Worm (Caenorhabditis elegans): ENCODE results near the gene spe-10.

The spe-10 gene

ce11 chrV:10371177-10371576, 12.9 kb upstream of the spe-10 start:
- TF ChIP-seq ceh-13 (GFP tag; optimal IDR thresholded peaks at IDR 0.05) (no peak), ama-1 (optimal IDR thresholded peaks at IDR 0.05) (no peak), flt-1 (GFP tag; IDR thresholded peaks at IDR 0.05) (no peak), aly-1 (tag; optimal IDR thresholded peaks at IDR 0.05) (no peak)

DNA sequence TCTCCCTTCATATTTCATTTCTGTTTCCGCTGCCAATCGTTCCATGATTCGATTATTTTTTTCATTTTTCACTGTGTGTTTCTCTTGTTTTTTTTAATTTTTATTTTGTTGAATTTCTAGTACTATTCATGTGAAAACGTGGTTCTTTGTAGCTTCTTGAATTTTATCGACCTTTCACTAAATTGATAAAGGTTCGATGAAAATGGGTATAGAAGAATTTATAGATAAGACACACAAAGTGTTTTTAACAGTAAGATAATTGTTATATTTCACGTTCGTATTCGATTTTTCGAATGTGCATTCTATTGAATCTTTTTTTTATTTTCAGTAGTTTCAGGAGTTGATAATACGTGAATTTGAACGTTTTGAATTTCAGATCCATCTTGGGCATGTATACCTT, 12.1 kb upstream of the spe-10 start, which contains the start of gene ugt-49:
ugt-49 (plus strand) TSS at position 371 of the 400 bp plus-strand sequence.
- TF ChIP-seq ceh-13 (GFP tag; optimal IDR thresholded peaks at IDR 0.05) = no peak
- no peak for TF ChIP-seq ets-7 (tag; optimal IDR thresholded peaks at IDR 0.05)
- no peak for TF ChIP-seq sea-1 (GFP tag; conservative IDR thresholded peaks at IDR 0.05)
- TF ChIP-seq aly-1 (tag; optimal IDR thresholded peaks at IDR 0.05) = no peak
- no peak for TF ChIP-seq F13C5.2 (tag; optimal IDR thresholded peaks at IDR 0.05)
- no peak for TF ChIP-seq pes-1 (GFP tag; IDR thresholded peaks at IDR 0.05)
- no peak for TF ChIP-seq hnd-1 (tag; optimal IDR thresholded peaks at IDR 0.05)
- TF ChIP-seq ceh-36 (tag; optimal IDR thresholded peaks at IDR 0.05) = no peak
- no peak for TF ChIP-seq scrt-1 (GFP tag; IDR thresholded peaks at IDR 0.05)
- no peak for TF ChIP-seq ama-1 (optimal IDR thresholded peaks at IDR 0.05)
- TF ChIP-seq hmbx-1 (tag; optimal IDR thresholded peaks at IDR 0.05) = no peak
- TF ChIP-seq flt-1 (GFP tag; IDR thresholded peaks at IDR 0.05) = no peak
- no peak for TF ChIP-seq tra-4 (tag; optimal IDR thresholded peaks at IDR 0.05)
- no peak for TF ChIP-seq B0310.2 (tag; optimal IDR thresholded peaks at IDR 0.05)

DNA sequence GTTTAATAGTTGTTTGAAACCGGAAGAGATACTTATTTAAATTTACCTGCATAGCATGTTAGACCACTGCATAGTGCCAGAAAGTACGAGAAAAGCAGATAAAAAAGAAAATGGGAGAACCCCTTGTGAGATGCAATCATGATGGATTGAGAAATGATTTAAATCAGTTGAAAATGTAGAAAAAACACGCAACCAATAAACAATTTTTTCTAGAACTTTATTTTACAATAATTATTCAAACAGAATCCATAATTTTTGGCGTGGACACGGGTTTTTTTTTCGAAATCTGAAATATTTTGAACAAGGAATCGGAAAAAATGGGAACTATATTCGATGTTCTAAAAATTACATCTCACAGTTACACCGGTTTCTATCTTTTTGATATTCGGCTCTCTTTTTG, 4.8 kb upstream of the spe-10 start, which contains the start of gene AC3.12:
AC3.12 (minus strand) TSS at position 101 of the 400 bp plus-strand sequence.
- TF ChIP-seq F13C5.2 (tag; optimal IDR thresholded peaks at IDR 0.05) = no peak
- no peak for TF ChIP-seq ceh-13 (GFP tag; optimal IDR thresholded peaks at IDR 0.05)
- no peak for TF ChIP-seq B0310.2 (tag; optimal IDR thresholded peaks at IDR 0.05)
- TF ChIP-seq aly-1 (tag; optimal IDR thresholded peaks at IDR 0.05) = no peak
- no peak for TF ChIP-seq ama-1 (optimal IDR thresholded peaks at IDR 0.05)
- no peak for TF ChIP-seq flt-1 (GFP tag; IDR thresholded peaks at IDR 0.05)
- TF ChIP-seq tbx-11 (GFP tag; IDR thresholded peaks at IDR 0.05) = no peak
- no peak for TF ChIP-seq hnd-1 (tag; optimal IDR thresholded peaks at IDR 0.05)
- TF ChIP-seq scrt-1 (GFP tag; IDR thresholded peaks at IDR 0.05) = no peak
- no peak for TF ChIP-seq hmg-4 (GFP tag; optimal IDR thresholded peaks at IDR 0.05)
- TF ChIP-seq sea-1 (GFP tag; conservative IDR thresholded peaks at IDR 0.05) = no peak
- TF ChIP-seq pes-1 (GFP tag; IDR thresholded peaks at IDR 0.05) = no peak
- no peak for TF ChIP-seq ets-7 (tag; optimal IDR thresholded peaks at IDR 0.05)
- no peak for TF ChIP-seq tra-4 (tag; optimal IDR thresholded peaks at IDR 0.05)
- no peak for TF ChIP-seq hmbx-1 (tag; optimal IDR thresholded peaks at IDR 0.05)
- no peak for TF ChIP-seq tbx-37 (GFP tag; conservative IDR thresholded peaks at IDR 0.05)
- no peak for TF ChIP-seq ceh-36 (tag; optimal IDR thresholded peaks at IDR 0.05)

DNA sequence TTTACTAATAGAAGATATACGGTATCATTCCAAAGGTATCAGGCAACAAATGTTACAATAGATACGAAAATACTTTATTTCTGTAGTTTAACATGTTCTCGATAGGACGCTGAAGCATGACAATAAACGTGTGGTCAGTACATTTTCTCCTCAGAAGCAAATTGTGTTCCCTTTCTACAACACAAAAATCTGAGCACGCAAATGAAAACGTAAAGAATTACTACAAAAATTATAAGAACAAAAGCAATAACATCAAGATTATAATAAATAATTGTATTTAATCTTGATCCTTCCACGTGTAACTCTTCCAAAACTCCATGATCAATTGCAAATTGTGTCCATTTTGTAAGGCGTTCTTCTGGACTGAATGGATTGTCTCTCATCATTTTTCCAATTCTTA, 4.3 kb upstream of the spe-10 start:
- no peak for TF ChIP-seq ets-7 (tag; optimal IDR thresholded peaks at IDR 0.05)
- no peak for TF ChIP-seq hnd-1 (tag; optimal IDR thresholded peaks at IDR 0.05)
- no peak for TF ChIP-seq tbx-37 (GFP tag; conservative IDR thresholded peaks at IDR 0.05)
- TF ChIP-seq tra-4 (tag; optimal IDR thresholded peaks at IDR 0.05) = no peak
- TF ChIP-seq tbx-11 (GFP tag; IDR thresholded peaks at IDR 0.05) = no peak
- TF ChIP-seq F13C5.2 (tag; optimal IDR thresholded peaks at IDR 0.05) = no peak
- TF ChIP-seq ama-1 (optimal IDR thresholded peaks at IDR 0.05) = no peak
- no peak for TF ChIP-seq hmg-4 (GFP tag; optimal IDR thresholded peaks at IDR 0.05)

DNA sequence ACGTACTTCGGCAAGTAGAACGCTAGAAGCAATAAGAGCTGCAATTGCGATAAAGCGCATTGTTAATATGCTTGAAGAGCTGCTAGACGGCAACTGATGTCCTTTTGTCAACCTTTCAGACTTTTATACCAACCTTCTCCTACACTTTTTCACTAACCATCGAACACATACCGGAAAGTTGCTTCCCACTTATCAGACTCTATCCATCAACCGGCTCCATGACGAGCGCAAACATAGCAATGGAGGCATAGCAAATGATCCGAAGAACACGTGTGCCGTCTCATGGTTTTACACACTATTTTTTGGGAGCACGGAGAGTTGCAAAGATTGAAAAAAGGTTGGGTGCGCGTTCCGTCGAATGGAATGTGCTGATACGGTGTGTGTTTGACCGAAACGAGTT, 2.3 kb upstream of the spe-10 start, which contains the start of gene abu-1:
abu-1 (minus strand) TSS at position 101 of the 400 bp plus-strand sequence.
- TF ChIP-seq ceh-13 (GFP tag; optimal IDR thresholded peaks at IDR 0.05) (no peak), tbx-37 (GFP tag; conservative IDR thresholded peaks at IDR 0.05) (no peak), hnd-1 (tag; optimal IDR thresholded peaks at IDR 0.05) (no peak), hmg-4 (GFP tag; optimal IDR thresholded peaks at IDR 0.05) (no peak), tbx-11 (GFP tag; IDR thresholded peaks at IDR 0.05) (no peak), B0310.2 (tag; optimal IDR thresholded peaks at IDR 0.05) (no peak), flt-1 (GFP tag; IDR thresholded peaks at IDR 0.05) (no peak), aly-1 (tag; optimal IDR thresholded peaks at IDR 0.05) (no peak), tra-4 (tag; optimal IDR thresholded peaks at IDR 0.05) (no peak), sea-1 (GFP tag; conservative IDR thresholded peaks at IDR 0.05) (no peak), scrt-1 (GFP tag; IDR thresholded peaks at IDR 0.05) (no peak), hmbx-1 (tag; optimal IDR thresholded peaks at IDR 0.05) (no peak), ets-7 (tag; optimal IDR thresholded peaks at IDR 0.05) (no peak), F13C5.2 (tag; optimal IDR thresholded peaks at IDR 0.05) (no peak), ceh-36 (tag; optimal IDR thresholded peaks at IDR 0.05) (no peak), pes-1 (GFP tag; IDR thresholded peaks at IDR 0.05) (no peak), ama-1 (optimal IDR thresholded peaks at IDR 0.05) (no peak)

- TF ChIP-seq pes-1 (GFP tag; IDR thresholded peaks at IDR 0.05) = no peak
Measured at ce11 chrV:10382142-10382541, 1.9 kb upstream of the spe-10 start, which contains the start of gene pqn-2. TSS of gene pqn-2 (plus strand) at chrV:10382442.

DNA sequence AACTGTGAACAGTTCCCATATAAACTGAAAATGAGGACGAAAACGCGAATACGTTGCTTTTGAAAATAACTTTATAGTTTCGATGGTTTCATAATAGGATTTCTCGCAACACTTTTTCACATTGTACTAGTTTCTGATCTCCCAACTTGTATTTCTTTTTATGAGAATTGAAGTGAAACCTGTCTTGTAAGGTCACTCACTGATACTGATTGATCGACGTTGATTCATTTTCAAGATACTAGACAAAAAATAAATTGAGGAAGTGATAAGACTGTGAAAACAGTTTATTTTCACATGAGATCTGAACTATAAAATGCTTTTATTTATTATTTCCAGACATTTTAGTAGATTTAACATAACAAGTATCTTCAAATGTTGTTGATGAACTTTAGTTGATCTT, 3.4 kb downstream of the spe-10 start:
- TF ChIP-seq ets-7 (tag; optimal IDR thresholded peaks at IDR 0.05) = no peak
- TF ChIP-seq aly-1 (tag; optimal IDR thresholded peaks at IDR 0.05) = no peak
- no peak for TF ChIP-seq hmbx-1 (tag; optimal IDR thresholded peaks at IDR 0.05)
- TF ChIP-seq tbx-37 (GFP tag; conservative IDR thresholded peaks at IDR 0.05) = no peak
- TF ChIP-seq tra-4 (tag; optimal IDR thresholded peaks at IDR 0.05) = no peak
- no peak for TF ChIP-seq tbx-11 (GFP tag; IDR thresholded peaks at IDR 0.05)
- TF ChIP-seq ama-1 (optimal IDR thresholded peaks at IDR 0.05) = no peak
- no peak for TF ChIP-seq ceh-13 (GFP tag; optimal IDR thresholded peaks at IDR 0.05)
- TF ChIP-seq ceh-36 (tag; optimal IDR thresholded peaks at IDR 0.05) = no peak
- no peak for TF ChIP-seq pes-1 (GFP tag; IDR thresholded peaks at IDR 0.05)
- TF ChIP-seq sea-1 (GFP tag; conservative IDR thresholded peaks at IDR 0.05) = no peak
- TF ChIP-seq F13C5.2 (tag; optimal IDR thresholded peaks at IDR 0.05) = no peak
- no peak for TF ChIP-seq scrt-1 (GFP tag; IDR thresholded peaks at IDR 0.05)
- TF ChIP-seq B0310.2 (tag; optimal IDR thresholded peaks at IDR 0.05) = no peak
- TF ChIP-seq hnd-1 (tag; optimal IDR thresholded peaks at IDR 0.05) = no peak
- TF ChIP-seq flt-1 (GFP tag; IDR thresholded peaks at IDR 0.05) = no peak
- no peak for TF ChIP-seq hmg-4 (GFP tag; optimal IDR thresholded peaks at IDR 0.05)

DNA sequence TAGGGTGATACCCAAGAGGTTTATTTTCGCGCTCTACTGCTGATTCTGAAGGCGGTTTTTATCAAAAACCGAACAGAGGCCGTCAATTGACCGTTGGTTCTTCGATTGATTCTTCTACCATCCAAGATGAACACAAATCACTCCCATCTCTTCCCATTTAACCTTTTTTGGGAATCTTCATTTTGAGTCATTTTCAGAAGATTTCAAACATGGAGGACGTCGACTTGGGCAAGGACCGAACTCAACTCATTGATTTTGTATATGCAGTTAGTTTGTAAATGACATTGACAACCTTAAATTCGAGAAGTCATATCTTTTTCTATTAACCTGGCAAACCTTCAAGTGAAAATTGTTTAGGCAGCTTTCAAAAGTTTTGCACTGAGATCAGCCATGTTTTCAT, 4.3 kb downstream of the spe-10 start, which contains the start of gene AC3.5:
AC3.5 (plus strand) TSS at position 210 of the 400 bp plus-strand sequence.
- TF ChIP-seq ceh-36 (tag; optimal IDR thresholded peaks at IDR 0.05) (no peak), aly-1 (tag; optimal IDR thresholded peaks at IDR 0.05) (no peak), tra-4 (tag; optimal IDR thresholded peaks at IDR 0.05) (no peak), tbx-11 (GFP tag; IDR thresholded peaks at IDR 0.05) (no peak), F13C5.2 (tag; optimal IDR thresholded peaks at IDR 0.05) (no peak)
